Worm (Caenorhabditis elegans) whole organism, L4/young adult: ENCODE data around the gene C40A11.3.

Experiments used
- W03F9.2 ChIP-seq: fragments of 150-350 bp; optimal IDR thresholded peaks from 2 replicates; lab custom pipeline; 2014; ENCODE audit warnings: missing biosample characterization, missing genetic modification characterization
- him-1 ChIP-seq: sonication (generic microtip); optimal IDR thresholded peaks from 2 replicates; lab custom pipeline; 2016; ENCODE audit warnings: missing genotype, missing genetic modification reagents, missing genetic modification characterization, missing compliant biosample characterization

DNA sequence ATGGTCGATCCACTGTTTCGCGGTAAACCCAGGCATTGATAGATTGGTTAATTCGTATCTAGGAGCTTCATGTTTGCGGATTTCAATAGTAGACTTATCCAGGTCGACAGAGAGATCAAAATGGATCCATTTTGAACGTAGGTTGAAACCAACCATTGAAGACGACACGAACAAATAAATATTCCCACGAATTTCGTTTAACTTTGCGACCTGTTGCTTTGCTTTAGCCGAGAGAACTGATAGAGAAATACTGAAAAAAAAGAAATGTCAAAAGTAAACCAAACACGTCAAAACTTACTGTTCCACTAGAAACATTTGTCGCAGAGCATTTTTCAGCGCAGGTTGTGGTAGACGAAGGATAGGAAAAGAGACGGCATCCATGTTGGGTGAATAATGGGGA, 27.5 kb downstream of the C40A11.3 start, which contains the start of gene fbxb-38:
- TF ChIP-seq him-1 (tag; lab: Kevin White, UChicago), result no peak
- no peak for TF ChIP-seq W03F9.2 (tag; lab: Kevin White, UChicago)
